Fruit fly (Drosophila melanogaster): ENCODE data around the gene topi.

topi gene

dm6 chr3R:9774821-9775220 is at the start of gene topi:
Gene topi, plus strand, starts transcription at chr3R:9775121.
- TF ChIP-seq Sin3A (optimal IDR thresholded peaks at IDR 0.05) (no peak), h (optimal IDR thresholded peaks at IDR 0.05) (no peak), ttk (optimal IDR thresholded peaks at IDR 0.05) (no peak), psq (optimal IDR thresholded peaks at IDR 0.05) (no peak), Myc (optimal IDR thresholded peaks at IDR 0.05) (no peak), insv (optimal IDR thresholded peaks at IDR 0.05) (no peak)

dm6 chr3R:9725121-9725956 is 49.6 kb upstream of the topi start, which contains the start of gene hyd:
Gene hyd, minus strand, starts transcription at chr3R:9725615.
- no peak for TF ChIP-seq insv (optimal IDR thresholded peaks at IDR 0.05)
- TF ChIP-seq h (optimal IDR thresholded peaks at IDR 0.05) = no peak
- TF ChIP-seq Sin3A (optimal IDR thresholded peaks at IDR 0.05) = no peak
- TF ChIP-seq Myc (optimal IDR thresholded peaks at IDR 0.05) = no peak
- no peak for TF ChIP-seq psq (optimal IDR thresholded peaks at IDR 0.05)
- TF ChIP-seq ttk (optimal IDR thresholded peaks at IDR 0.05) = no peak

dm6 chr3R:9730784-9731183 is 44.1 kb upstream of the topi start, which contains the start of gene FoxP:
Gene FoxP, minus strand, starts transcription at chr3R:9730872.
- TF ChIP-seq psq (optimal IDR thresholded peaks at IDR 0.05) = no peak
- TF ChIP-seq ttk (optimal IDR thresholded peaks at IDR 0.05) = no peak
- TF ChIP-seq Myc (optimal IDR thresholded peaks at IDR 0.05) = no peak
- no peak for TF ChIP-seq h (optimal IDR thresholded peaks at IDR 0.05)
- no peak for TF ChIP-seq Sin3A (optimal IDR thresholded peaks at IDR 0.05)
- TF ChIP-seq insv (optimal IDR thresholded peaks at IDR 0.05) = no peak

- TF ChIP-seq ttk (optimal IDR thresholded peaks at IDR 0.05) (no peak), Sin3A (optimal IDR thresholded peaks at IDR 0.05) (no peak), psq (optimal IDR thresholded peaks at IDR 0.05) (no peak), Myc (optimal IDR thresholded peaks at IDR 0.05) (no peak), insv (optimal IDR thresholded peaks at IDR 0.05) (no peak), h (optimal IDR thresholded peaks at IDR 0.05) (no peak)
Measured at dm6 chr3R:9733150-9733549, 41.8 kb upstream of the topi start, which contains the start of gene alphaTub85E. Gene alphaTub85E, minus strand, starts transcription at chr3R:9733250.

dm6 chr3R:9735151-9735550 is 39.8 kb upstream of the topi start:
- TF ChIP-seq psq (optimal IDR thresholded peaks at IDR 0.05) (no peak), Myc (optimal IDR thresholded peaks at IDR 0.05) (no peak), insv (optimal IDR thresholded peaks at IDR 0.05) (no peak), ttk (optimal IDR thresholded peaks at IDR 0.05) (no peak), Sin3A (optimal IDR thresholded peaks at IDR 0.05) (no peak), h (optimal IDR thresholded peaks at IDR 0.05) (no peak)

dm6 chr3R:9739793-9740192 is 35.1 kb upstream of the topi start, which contains the start of gene side-VII:
Gene side-VII, minus strand, starts transcription at chr3R:9739979.
- TF ChIP-seq h (optimal IDR thresholded peaks at IDR 0.05) = no peak
- no peak for TF ChIP-seq Sin3A (optimal IDR thresholded peaks at IDR 0.05)
- no peak for TF ChIP-seq insv (optimal IDR thresholded peaks at IDR 0.05)
- TF ChIP-seq ttk (optimal IDR thresholded peaks at IDR 0.05) = no peak
- no peak for TF ChIP-seq psq (optimal IDR thresholded peaks at IDR 0.05)
- no peak for TF ChIP-seq Myc (optimal IDR thresholded peaks at IDR 0.05)

- TF ChIP-seq Myc (optimal IDR thresholded peaks at IDR 0.05) (no peak), psq (optimal IDR thresholded peaks at IDR 0.05) (no peak), insv (optimal IDR thresholded peaks at IDR 0.05) (no peak), h (optimal IDR thresholded peaks at IDR 0.05) (no peak), Sin3A (optimal IDR thresholded peaks at IDR 0.05) (no peak), ttk (optimal IDR thresholded peaks at IDR 0.05) (no peak)
Measured at dm6 chr3R:9740713-9741112, 34.2 kb upstream of the topi start, which contains the start of gene Pnn. Gene Pnn, plus strand, starts transcription at chr3R:9740899.

dm6 chr3R:9743217-9743616 is 31.7 kb upstream of the topi start, which contains the start of gene CG31415:
Gene CG31415, plus strand, starts transcription at chr3R:9743517.
- TF ChIP-seq insv (optimal IDR thresholded peaks at IDR 0.05) = no peak
- TF ChIP-seq psq (optimal IDR thresholded peaks at IDR 0.05) = no peak
- TF ChIP-seq ttk (optimal IDR thresholded peaks at IDR 0.05) = no peak
- TF ChIP-seq Sin3A (optimal IDR thresholded peaks at IDR 0.05) = no peak
- no peak for TF ChIP-seq h (optimal IDR thresholded peaks at IDR 0.05)
- TF ChIP-seq Myc (optimal IDR thresholded peaks at IDR 0.05) = no peak

- no peak for TF ChIP-seq insv (optimal IDR thresholded peaks at IDR 0.05)
- no peak for TF ChIP-seq h (optimal IDR thresholded peaks at IDR 0.05)
- no peak for TF ChIP-seq Myc (optimal IDR thresholded peaks at IDR 0.05)
- no peak for TF ChIP-seq Sin3A (optimal IDR thresholded peaks at IDR 0.05)
- no peak for TF ChIP-seq ttk (optimal IDR thresholded peaks at IDR 0.05)
- TF ChIP-seq psq (optimal IDR thresholded peaks at IDR 0.05) = no peak
Measured at dm6 chr3R:9743995-9744394, 30.9 kb upstream of the topi start.

- TF ChIP-seq ttk (optimal IDR thresholded peaks at IDR 0.05) (no peak), psq (optimal IDR thresholded peaks at IDR 0.05) (no peak), h (optimal IDR thresholded peaks at IDR 0.05) (no peak), insv (optimal IDR thresholded peaks at IDR 0.05) (no peak), Sin3A (optimal IDR thresholded peaks at IDR 0.05) (no peak), Myc (optimal IDR thresholded peaks at IDR 0.05) (no peak)
Measured at dm6 chr3R:9745442-9745841, 29.5 kb upstream of the topi start.

dm6 chr3R:9746267-9746666 is 28.7 kb upstream of the topi start, which contains the start of gene CG34409:
Gene CG34409, minus strand, starts transcription at chr3R:9746367.
- TF ChIP-seq ttk (optimal IDR thresholded peaks at IDR 0.05) (no peak), insv (optimal IDR thresholded peaks at IDR 0.05) (no peak), Sin3A (optimal IDR thresholded peaks at IDR 0.05) (no peak), h (optimal IDR thresholded peaks at IDR 0.05) (no peak), psq (optimal IDR thresholded peaks at IDR 0.05) (no peak), Myc (optimal IDR thresholded peaks at IDR 0.05) (no peak)

- TF ChIP-seq h (optimal IDR thresholded peaks at IDR 0.05) (no peak), psq (optimal IDR thresholded peaks at IDR 0.05) (no peak), ttk (optimal IDR thresholded peaks at IDR 0.05) (no peak), Sin3A (optimal IDR thresholded peaks at IDR 0.05) (no peak), Myc (optimal IDR thresholded peaks at IDR 0.05) (no peak), insv (optimal IDR thresholded peaks at IDR 0.05) (no peak)
Measured at dm6 chr3R:9747272-9747874, 27.5 kb upstream of the topi start, which contains the start of gene CG12948. Gene CG12948, minus strand, starts transcription at chr3R:9747744.

All from Kc167 (cell line).